Fruit fly (Drosophila melanogaster) whole organism, larva: ENCODE data around the gene Ilp7.

Source experiments
- noc ChIP-seq: fragments of 200-800 bp; sonication (Bioruptor generic); optimal IDR thresholded peaks from 3 replicates; lab custom pipeline; 2019; ENCODE audit warnings: missing biosample characterization, mild to moderate bottlenecking, missing genetic modification characterization, moderate library complexity

Gene Ilp7

DNA sequence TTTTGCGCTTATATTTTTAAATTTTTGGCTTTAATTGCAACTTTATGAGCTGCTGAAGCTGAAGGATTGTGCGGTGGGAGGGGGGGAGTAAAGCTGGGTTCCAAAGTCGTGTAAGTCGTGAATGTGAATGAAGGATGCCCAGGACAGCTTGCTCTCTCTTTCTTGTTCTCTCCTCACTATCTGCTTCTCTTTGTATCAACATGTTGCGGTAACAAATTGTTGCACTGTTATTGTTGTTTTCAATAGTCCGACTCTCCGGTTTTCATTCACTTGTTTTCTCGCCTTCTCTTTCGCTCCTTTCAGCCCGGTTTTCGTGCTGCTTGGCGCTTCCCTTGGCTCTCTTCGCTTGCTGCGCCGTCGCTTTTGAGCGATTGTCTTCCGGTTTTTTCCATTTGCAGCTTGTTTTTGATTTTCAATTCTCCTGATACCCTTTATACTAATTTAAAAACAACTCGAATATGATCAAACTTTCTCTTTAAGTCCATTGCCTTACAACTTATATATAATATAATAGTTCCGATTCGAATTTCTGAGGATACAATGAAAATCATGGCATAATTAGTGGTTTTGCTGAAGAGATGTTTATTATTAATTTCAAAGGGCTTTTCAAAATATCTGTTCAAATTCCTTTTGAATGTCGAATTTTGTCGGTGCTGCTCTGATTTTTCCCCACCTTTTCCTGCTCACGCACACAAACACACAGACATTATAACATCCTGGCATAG lies 17.6 kb downstream of the Ilp7 start:
- no peak for TF ChIP-seq noc

DNA sequence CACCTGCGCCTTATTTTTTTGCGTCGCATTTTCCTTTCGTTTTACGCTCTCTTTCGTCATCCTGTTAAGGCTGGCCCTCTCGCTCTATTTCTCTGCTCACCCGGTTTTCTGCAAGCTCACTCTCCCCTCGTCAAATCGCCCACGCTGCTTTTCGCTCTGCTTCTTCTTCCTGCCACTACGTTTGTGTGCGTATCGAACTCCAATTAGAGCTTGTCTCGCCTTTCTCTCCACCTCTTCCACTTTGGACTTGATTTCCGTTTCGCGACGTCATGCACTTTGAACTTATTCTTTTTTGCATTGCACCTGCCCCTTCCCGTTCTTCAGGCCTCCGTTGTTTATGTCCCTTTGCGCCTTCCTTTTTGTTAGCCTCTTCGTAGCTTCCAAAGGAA lies 18.1 kb downstream of the Ilp7 start:
- no peak for TF ChIP-seq noc

- no peak for TF ChIP-seq noc
Measured at dm6 chrX:3686469-3687410, 19.3 kb downstream of the Ilp7 start.

DNA sequence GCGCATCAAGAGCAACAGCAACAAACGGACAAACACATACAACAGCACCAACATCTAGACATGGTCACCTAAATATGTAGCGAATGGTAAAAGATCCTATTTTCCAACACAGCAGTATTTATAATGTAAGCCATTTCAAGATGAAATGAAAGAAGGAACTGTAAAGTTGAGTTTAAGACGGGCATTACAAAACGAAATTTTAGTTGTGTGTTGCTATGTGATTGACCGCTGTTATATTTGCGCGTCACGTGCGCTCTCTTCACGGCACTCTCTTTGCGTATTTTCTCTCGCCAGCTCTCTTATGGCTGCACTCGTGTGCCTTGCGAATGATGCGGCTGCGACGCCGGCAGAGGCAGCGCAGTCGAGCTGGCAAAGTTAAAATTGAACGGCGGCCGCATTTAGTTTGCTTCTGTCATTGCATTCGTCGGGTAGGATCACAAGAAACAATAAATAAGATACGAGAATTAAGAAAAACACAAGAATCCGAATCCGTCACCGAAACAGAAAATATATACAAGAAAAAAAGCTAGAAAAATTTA lies 20.5 kb downstream of the Ilp7 start:
- TF ChIP-seq noc: no peak

- no peak for TF ChIP-seq noc
Measured at dm6 chrX:3688576-3688975, 21.2 kb downstream of the Ilp7 start.

dm6 chrX:3689079-3689478 lies 21.7 kb downstream of the Ilp7 start:
- peak; percentile 4 for TF ChIP-seq noc

dm6 chrX:3690631-3691030 lies 23.2 kb downstream of the Ilp7 start:
- TF ChIP-seq noc: peak; percentile 26

dm6 chrX:3691623-3692553 lies 24.5 kb downstream of the Ilp7 start:
- TF ChIP-seq noc: peak; percentile 27

dm6 chrX:3693989-3694769 lies 26.8 kb downstream of the Ilp7 start:
- TF ChIP-seq noc: peak; percentile 34

DNA sequence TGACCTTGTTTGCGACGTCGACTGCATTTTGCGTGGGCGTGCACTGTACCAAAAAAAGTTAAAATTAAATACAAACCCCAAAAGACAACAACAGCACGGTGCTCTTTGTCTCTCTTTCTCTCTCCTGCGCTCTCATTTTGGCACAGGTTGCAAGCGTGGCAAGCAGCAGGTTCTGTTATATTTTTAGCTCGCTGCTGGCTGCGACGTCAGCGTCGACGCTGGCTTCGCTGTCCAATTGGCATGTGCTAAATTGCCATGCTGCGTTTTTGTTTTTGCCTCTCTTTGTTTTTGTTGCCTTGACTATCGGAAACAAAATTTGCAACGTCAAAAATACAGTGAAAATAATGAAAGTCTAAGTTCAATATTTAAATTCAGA lies 27.3 kb downstream of the Ilp7 start:
- TF ChIP-seq noc: no peak

dm6 chrX:3695151-3695988 lies 27.9 kb downstream of the Ilp7 start:
- TF ChIP-seq noc: peak; percentile 71

DNA sequence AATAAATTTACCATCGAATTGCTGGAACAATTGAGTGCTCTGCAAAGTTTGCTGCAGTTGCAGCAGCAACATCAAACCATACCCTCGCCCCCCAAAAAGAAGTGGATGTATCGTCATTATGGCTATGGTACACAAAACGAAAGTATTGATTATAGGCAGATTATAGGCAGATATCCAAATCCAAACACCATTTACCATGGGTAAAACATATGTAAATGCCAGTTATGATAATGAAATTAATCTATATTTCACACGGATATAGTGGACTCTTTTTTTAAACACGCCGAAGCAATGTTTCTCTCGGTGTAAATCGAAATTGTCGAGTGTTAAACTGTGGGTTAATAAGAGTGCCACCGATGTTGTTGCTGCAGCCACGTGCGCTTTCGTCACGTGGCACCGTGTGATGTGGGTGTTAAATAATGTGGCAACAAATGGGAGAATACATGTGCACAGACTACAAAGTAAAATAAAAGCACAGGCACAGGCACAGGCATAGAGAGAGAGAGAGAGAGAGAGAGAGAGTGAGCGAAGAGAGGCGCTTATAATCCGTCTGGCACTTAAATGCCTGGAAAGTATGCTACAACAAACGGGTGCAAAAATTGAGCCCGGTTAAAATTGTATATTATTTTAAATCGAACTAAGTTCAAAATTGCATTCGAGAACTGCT lies 29.3 kb downstream of the Ilp7 start:
- no peak for TF ChIP-seq noc

DNA sequence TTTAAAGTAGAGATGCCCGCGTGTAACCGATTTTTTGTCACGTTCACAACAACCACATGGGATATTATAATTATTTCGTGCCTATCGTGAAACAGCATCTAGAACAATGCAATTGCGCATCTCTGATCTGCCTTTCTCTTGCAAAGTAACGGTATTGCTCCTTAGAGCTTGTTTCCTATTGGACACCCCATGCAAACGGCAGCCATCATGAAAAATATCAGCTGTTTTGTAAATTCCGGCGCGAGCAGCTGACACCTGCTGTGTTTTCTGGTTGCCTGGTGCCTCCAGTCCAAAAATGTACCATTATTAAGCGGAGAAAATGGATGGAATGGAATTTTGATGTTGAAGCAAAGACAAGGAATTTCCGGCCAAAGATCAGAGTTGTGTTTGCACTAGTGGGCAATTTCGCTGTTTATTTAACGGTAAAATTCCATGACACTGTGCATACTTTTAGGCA lies 36.8 kb downstream of the Ilp7 start:
- TF ChIP-seq noc: no peak

DNA sequence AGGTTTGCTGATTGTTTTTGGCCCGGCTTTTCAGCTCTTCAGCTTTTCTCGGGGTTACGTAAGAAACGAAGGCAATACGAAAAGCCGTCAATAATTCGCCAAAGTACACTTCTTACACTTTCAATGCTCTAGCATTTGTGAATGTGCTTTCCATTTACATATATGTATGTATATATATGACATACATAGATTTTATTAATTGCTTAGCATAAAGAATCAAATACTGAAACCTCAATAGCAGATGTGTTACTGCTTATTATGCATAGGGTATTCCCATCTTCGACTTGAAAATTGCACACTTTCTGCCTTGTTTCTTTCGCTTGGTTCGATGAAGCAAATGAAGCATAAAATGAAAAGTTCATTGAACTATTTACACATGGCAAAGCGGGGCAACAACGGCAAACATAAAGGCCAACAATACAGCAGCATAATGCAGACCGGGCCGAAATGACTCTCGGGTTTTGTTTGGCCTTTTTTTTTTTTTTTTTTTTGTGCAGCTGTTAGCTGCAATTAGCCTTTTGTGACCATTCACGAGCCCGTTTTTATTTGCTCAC lies 43.2 kb downstream of the Ilp7 start:
- no peak for TF ChIP-seq noc
